Fruit fly (Drosophila melanogaster): Measurements from ENCODE around the gene tai.

- TF ChIP-seq psq (optimal IDR thresholded peaks at IDR 0.05), result no peak
- no peak for TF ChIP-seq ttk (optimal IDR thresholded peaks at IDR 0.05)
- no peak for TF ChIP-seq Sin3A (optimal IDR thresholded peaks at IDR 0.05)
- TF ChIP-seq Myc (optimal IDR thresholded peaks at IDR 0.05), result no peak
Observed at dm6 chr2L:9150805-9151204, 15.8 kb upstream of the tai start.

All from Kc167 (cell line).